Fruit fly (Drosophila melanogaster): ENCODE data around the gene bur.
A peak's percentile ranks its signal among the peaks of the same experiment; 100 is the strongest.

bur gene

DNA sequence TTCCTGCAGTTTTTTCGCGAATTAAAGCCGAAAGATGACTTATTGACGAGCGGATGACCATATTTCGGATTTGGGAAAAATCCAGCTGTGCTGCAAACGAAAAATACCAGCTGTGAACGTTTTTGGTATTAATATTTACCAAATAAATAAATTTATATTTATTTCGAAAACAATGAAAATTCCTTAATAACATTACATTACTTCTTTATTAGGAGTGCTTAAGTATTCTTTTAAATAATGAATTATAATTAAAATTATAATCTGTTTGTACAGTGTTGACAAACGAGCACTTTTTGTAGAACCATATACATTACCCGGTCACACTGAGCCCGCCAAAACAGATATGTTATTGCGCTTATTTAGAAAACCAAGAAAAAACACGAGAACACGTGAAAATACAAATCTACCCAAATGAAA, at the start of gene bur, which contains the start of gene Mcm10:
TSS of gene bur (minus strand) at position 69 of the 417 bp plus-strand sequence.
TSS of gene Mcm10 (plus strand) at position 319 of the 417 bp plus-strand sequence.
- TF ChIP-seq CG8478 (optimal IDR thresholded peaks at IDR 0.05) (no peak), CTCF (optimal IDR thresholded peaks at IDR 0.05) (no peak)

- TF ChIP-seq CTCF (optimal IDR thresholded peaks at IDR 0.05), result no peak
- TF ChIP-seq CG8478 (optimal IDR thresholded peaks at IDR 0.05), result no peak
Observed at dm6 chr2L:21221778-21222177, 42.3 kb upstream of the bur start.

- peak; percentile 19 to 44 for TF ChIP-seq CTCF (optimal IDR thresholded peaks at IDR 0.05)
- TF ChIP-seq CG8478 (optimal IDR thresholded peaks at IDR 0.05), result no peak
Observed at dm6 chr2L:21221114-21221578, 41.7 kb upstream of the bur start, which contains the start of gene CG8677. CG8677 (plus strand) TSS chr2L:21221312.

DNA sequence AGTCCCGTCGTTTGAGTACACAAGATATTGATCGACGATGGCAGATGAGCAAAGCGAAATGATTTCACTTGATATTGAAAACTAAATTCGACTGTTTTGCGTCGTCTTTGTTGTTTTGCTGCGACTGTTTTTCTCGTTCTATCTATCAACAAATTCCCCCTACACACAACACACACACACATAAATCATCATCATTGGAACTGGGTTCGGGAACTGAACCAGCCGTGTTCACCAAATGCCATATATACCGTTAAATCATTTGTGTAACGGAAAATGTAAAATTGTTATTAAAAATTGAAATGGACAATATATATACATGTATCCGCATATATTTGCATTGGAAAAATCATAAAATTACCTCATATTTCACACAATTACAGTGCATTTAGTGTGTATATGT, 40.9 kb upstream of the bur start, which contains the start of gene Atg18b:
TSS of gene Atg18b (minus strand) at position 177 of the 400 bp plus-strand sequence.
- TF ChIP-seq CTCF (optimal IDR thresholded peaks at IDR 0.05) (no peak), CG8478 (optimal IDR thresholded peaks at IDR 0.05) (no peak)

DNA sequence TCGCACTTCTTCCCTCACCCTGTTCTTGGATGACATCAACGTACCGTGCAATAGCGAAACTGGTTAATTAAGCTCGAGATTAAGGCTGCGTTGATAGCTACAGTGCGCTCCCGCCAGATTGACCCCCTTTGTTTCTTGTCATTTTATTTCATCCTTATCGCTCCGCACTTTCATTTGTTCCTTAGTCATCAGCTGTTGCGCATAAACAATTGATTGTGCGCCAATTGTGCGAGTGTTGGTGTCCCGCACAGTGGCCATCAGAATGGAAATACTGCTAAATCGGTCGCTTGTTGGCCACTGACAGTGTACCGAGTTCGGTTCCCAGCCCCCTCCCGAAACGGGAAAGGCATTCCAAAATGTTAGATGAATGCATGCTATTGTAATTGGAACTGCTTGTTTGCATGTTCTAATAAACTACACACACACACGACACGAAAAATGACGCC, 40.2 kb upstream of the bur start:
- no peak for TF ChIP-seq CG8478 (optimal IDR thresholded peaks at IDR 0.05)
- TF ChIP-seq CTCF (optimal IDR thresholded peaks at IDR 0.05), result no peak

DNA sequence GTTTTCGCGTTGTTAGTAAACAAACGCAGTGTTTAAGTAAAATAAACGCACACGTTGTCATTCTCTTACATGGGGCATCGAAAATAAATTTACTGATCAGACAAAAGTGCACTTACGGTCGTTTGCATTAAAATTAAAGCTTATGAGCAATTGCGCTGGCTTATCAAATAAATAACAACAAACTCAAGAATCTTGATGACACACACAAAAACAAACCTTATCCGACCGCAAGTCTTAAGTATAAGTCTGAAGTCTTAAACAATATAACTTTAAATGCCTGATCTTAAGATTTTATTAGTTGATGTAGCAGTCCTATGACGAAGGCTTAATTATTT, 39.4 kb upstream of the bur start:
- TF ChIP-seq CTCF (optimal IDR thresholded peaks at IDR 0.05) (no peak), CG8478 (optimal IDR thresholded peaks at IDR 0.05) (no peak)

dm6 chr2L:21218240-21218911, 38.9 kb upstream of the bur start, which contains the start of gene CG8679:
CG8679 (minus strand) TSS chr2L:21218544.
- TF ChIP-seq CTCF (optimal IDR thresholded peaks at IDR 0.05) (peak; percentile 37 to 57), CG8478 (optimal IDR thresholded peaks at IDR 0.05) (no peak)

DNA sequence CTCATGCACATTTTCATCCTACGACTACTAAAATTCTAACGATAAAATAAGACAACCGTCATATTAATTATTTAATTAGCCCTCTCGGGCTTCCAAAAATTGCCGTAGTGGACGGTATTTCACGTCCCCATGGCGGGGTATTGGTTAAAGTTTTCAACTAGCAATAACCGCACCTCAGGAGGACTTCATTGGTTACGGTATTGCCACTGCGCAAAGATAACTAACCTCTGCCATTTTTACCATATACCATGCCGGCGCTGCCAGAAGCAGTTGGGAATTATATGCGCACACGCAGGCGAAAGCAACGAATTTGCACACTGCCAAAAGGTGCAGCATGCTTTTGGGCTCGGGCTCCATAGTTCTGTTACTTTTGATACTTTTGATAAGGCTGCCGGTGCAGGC, 35.5 kb upstream of the bur start:
- TF ChIP-seq CTCF (optimal IDR thresholded peaks at IDR 0.05) (no peak), CG8478 (optimal IDR thresholded peaks at IDR 0.05) (no peak)

DNA sequence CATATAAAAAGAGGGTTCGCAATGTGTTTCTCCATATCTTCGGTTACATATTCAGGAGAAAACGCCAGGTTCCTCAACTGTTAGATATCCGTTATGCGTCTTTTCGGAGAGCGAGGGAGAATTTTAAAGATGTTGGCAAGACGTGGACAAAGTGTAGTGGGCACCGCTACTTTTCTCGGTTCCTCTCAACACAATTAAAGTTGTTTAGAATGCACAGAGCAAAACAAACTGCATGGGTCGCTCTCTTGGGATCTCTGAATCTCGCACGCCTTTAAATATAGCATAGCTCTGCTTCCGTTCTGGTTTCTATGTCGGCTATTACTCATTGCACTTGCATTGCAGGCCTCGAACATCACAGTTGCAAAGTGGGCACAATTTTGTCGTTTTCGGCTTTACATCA, 26.7 kb upstream of the bur start, which contains the start of gene clumsy:
TSS of gene clumsy (plus strand) at position 301 of the 400 bp plus-strand sequence.
- TF ChIP-seq CTCF (optimal IDR thresholded peaks at IDR 0.05) (no peak), CG8478 (optimal IDR thresholded peaks at IDR 0.05) (no peak)

DNA sequence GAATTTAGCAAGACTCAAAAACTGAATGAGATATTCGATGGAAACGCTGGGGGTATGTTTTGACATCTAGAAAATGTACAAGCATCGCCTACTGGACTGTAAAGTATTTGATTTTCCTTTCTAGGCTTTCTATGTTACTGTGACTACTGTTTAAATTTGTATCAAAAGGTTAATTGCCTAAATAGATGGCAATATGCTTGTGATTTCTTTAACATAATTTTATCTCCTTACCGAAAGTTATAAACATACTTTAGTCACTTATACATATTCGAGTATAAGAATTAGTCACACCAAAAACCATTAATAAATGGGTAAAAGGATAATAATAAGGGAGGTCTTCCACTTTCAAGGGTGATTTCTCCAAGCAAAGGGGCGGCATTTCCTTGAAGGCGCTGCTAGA, 23.2 kb upstream of the bur start, which contains the start of gene CG31988:
TSS of gene CG31988 (minus strand) at position 101 of the 400 bp plus-strand sequence.
- TF ChIP-seq CTCF (optimal IDR thresholded peaks at IDR 0.05) (no peak), CG8478 (optimal IDR thresholded peaks at IDR 0.05) (no peak)

DNA sequence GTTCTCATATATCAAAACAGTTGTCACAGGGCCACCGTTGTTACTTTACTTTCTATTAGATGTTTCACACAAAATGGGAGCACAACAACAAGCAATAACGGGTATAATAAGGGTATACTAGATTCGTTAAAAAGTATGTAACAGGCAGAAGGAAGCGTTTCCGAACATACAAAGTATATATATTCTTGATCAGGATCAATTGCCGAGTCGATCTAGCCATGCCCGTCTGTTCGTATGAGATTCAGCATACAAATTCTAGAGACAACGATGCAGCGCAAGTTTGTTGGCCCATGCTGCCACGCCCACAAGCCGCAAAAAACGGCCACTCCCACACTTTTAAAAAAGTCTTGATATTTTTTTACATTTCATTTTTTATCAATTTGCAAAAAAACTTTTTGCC, 20.8 kb upstream of the bur start, which contains the start of gene CG31624:
TSS of gene CG31624 (minus strand) at position 101 of the 400 bp plus-strand sequence.
- TF ChIP-seq CG8478 (optimal IDR thresholded peaks at IDR 0.05) (no peak), CTCF (optimal IDR thresholded peaks at IDR 0.05) (no peak)

DNA sequence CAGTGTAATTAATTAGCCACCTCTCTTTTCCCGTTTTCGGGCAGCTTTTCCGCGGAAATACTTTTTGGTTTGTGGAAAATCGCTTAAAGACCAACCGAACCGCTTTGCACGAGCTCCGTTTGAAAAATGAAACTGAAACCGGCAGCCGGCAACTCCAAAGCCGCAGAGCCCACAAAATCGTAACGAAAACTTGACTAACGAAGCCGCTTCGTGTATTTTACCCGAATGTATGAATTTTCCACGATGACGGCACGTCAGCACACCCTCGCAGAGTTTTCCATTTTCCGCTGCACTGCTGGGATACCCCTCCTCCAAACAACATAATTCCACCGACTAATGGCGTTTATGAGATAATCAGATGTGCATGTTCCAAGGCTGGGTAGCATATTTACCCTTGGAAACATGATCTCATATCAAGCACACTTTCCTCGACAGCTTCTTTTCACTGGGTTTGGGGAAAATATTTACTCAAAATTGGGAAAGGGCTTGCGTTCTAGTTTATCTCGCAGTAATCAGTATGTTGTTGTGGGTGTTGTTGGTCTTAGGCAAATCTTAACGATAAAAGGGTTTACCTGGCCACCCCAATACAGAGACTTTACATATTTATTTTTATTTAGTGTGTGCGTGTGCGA, 19.3 kb upstream of the bur start, which contains the start of gene Ret:
TSS of gene Ret (minus strand) at position 130 of the 632 bp plus-strand sequence.
- TF ChIP-seq CTCF (optimal IDR thresholded peaks at IDR 0.05) (no peak), CG8478 (optimal IDR thresholded peaks at IDR 0.05) (no peak)

- TF ChIP-seq CG8478 (optimal IDR thresholded peaks at IDR 0.05) (no peak), CTCF (optimal IDR thresholded peaks at IDR 0.05) (no peak)
Observed at dm6 chr2L:21197178-21197577, 17.7 kb upstream of the bur start.

dm6 chr2L:21196511-21196910, 17.0 kb upstream of the bur start:
- TF ChIP-seq CG8478 (optimal IDR thresholded peaks at IDR 0.05) (no peak), CTCF (optimal IDR thresholded peaks at IDR 0.05) (no peak)

dm6 chr2L:21195331-21195730, 15.8 kb upstream of the bur start:
- TF ChIP-seq CTCF (optimal IDR thresholded peaks at IDR 0.05) (no peak), CG8478 (optimal IDR thresholded peaks at IDR 0.05) (no peak)

All from S2 (cell line).